Worm (Caenorhabditis elegans) whole organism, L3 larva: ENCODE measurements around the gene W08E12.5.
A peak's percentile ranks its signal among the peaks of the same experiment; 100 is the strongest.

Experiments
- R02D3.7 ChIP-seq: fragments of 150-350 bp; optimal IDR thresholded peaks from 2 replicates; lab custom pipeline; 2014; ENCODE audit warnings: missing biosample characterization, missing genetic modification characterization
- ama-1 ChIP-seq: fragments of 150-350 bp; optimal IDR thresholded peaks from 2 replicates; lab custom pipeline; 2018
- ceh-16 ChIP-seq: sonication (generic microtip); optimal IDR thresholded peaks from 2 replicates; lab custom pipeline; 2017; ENCODE audit warnings: missing biosample characterization, missing genetic modification characterization
- ceh-28 ChIP-seq: fragments of 150-350 bp; optimal IDR thresholded peaks from 2 replicates; lab custom pipeline; 2014; ENCODE audit warnings: missing biosample characterization, missing genetic modification reagents, missing genetic modification characterization
- ceh-82 ChIP-seq: fragments of 150-350 bp; optimal IDR thresholded peaks from 2 replicates; lab custom pipeline; 2014; ENCODE audit warnings: missing biosample characterization, missing genetic modification characterization
- ceh-9 ChIP-seq: sonication (generic microtip); optimal IDR thresholded peaks from 2 replicates; lab custom pipeline; 2018; ENCODE audit warnings: missing biosample characterization, missing genetic modification characterization
- egl-27 ChIP-seq: sonication (generic microtip); optimal IDR thresholded peaks from 4 replicates; lab custom pipeline; 2017; ENCODE audit warnings: missing biosample characterization, missing genetic modification reagents, missing genetic modification characterization
- elt-1 ChIP-seq: fragments of 150-350 bp; optimal IDR thresholded peaks from 2 replicates; lab custom pipeline; 2014; ENCODE audit warnings: missing biosample characterization, missing genetic modification characterization
- elt-2 ChIP-seq: sonication (generic microtip); optimal IDR thresholded peaks from 2 replicates; lab custom pipeline; 2016; ENCODE audit warnings: missing genetic modification reagents, mild to moderate bottlenecking, missing genetic modification characterization, missing compliant biosample characterization
- elt-3 ChIP-seq, 3 experiments: fragments of 150-350 bp in 1 of 3; sonication (generic microtip) in 2 of 3; optimal IDR thresholded peaks; 2 replicates in 2 of 3; 4 replicates in 1 of 3; lab custom pipeline; 2014 to 2017; ENCODE audit warnings: missing biosample characterization in 3 of 3, missing genetic modification characterization in 3 of 3
- eor-1 ChIP-seq, 2 experiments: fragments of 150-350 bp; optimal IDR thresholded peaks; 2 replicates each; lab custom pipeline; 2014 to 2018; ENCODE audit warnings: missing biosample characterization in 2 of 2, missing genetic modification characterization in 2 of 2
- fkh-10 ChIP-seq: sonication (generic microtip); optimal IDR thresholded peaks from 2 replicates; lab custom pipeline; 2017; ENCODE audit warnings: missing biosample characterization, missing genetic modification reagents, missing genetic modification characterization
- fkh-2 ChIP-seq: fragments of 150-350 bp; optimal IDR thresholded peaks from 2 replicates; lab custom pipeline; 2014; ENCODE audit warnings: missing biosample characterization, missing genetic modification reagents, missing genetic modification characterization
- fos-1 ChIP-seq: fragments of 150-350 bp; optimal IDR thresholded peaks from 2 replicates; lab custom pipeline; 2014; ENCODE audit warnings: missing biosample characterization, missing genetic modification characterization
- hmg-11 ChIP-seq: sonication (generic microtip); optimal IDR thresholded peaks from 2 replicates; lab custom pipeline; 2016; ENCODE audit warnings: missing genetic modification characterization, missing compliant biosample characterization
- jun-1 ChIP-seq: fragments of 150-350 bp; optimal IDR thresholded peaks from 2 replicates; lab custom pipeline; 2014; ENCODE audit warnings: missing biosample characterization, missing genetic modification reagents, missing genetic modification characterization
- lin-15B ChIP-seq: fragments of 150-350 bp; optimal IDR thresholded peaks from 2 replicates; lab custom pipeline; 2014; ENCODE audit warnings: missing biosample characterization, missing genetic modification characterization
- lin-39 ChIP-seq: fragments of 150-350 bp; optimal IDR thresholded peaks from 2 replicates; lab custom pipeline; 2018; ENCODE audit warnings: missing biosample characterization, missing genetic modification reagents, missing genetic modification characterization
- mml-1 ChIP-seq: fragments of 150-350 bp; sonication (generic microtip); optimal IDR thresholded peaks from 3 replicates; lab custom pipeline; 2014; ENCODE audit warnings: missing biosample characterization, missing genetic modification characterization
- nfya-1 ChIP-seq: sonication (generic microtip); optimal IDR thresholded peaks from 2 replicates; lab custom pipeline; 2017; ENCODE audit warnings: missing genetic modification characterization, mild to moderate bottlenecking, missing compliant biosample characterization, antibody characterized with exemption, moderate library complexity; ENCODE audit not compliant: insufficient read depth
- nhr-11 ChIP-seq: fragments of 150-350 bp; optimal IDR thresholded peaks from 2 replicates; lab custom pipeline; 2014; ENCODE audit warnings: missing biosample characterization, missing genetic modification characterization
- nhr-12 ChIP-seq: fragments of 150-350 bp; optimal IDR thresholded peaks from 2 replicates; lab custom pipeline; 2014; ENCODE audit warnings: missing biosample characterization, missing genetic modification characterization
- nhr-23 ChIP-seq: fragments of 150-350 bp; optimal IDR thresholded peaks from 2 replicates; lab custom pipeline; 2014; ENCODE audit warnings: missing biosample characterization, missing genetic modification reagents, missing genetic modification characterization
- nhr-237 ChIP-seq: fragments of 150-350 bp; optimal IDR thresholded peaks from 2 replicates; lab custom pipeline; 2014; ENCODE audit warnings: missing biosample characterization, missing genetic modification characterization
- nhr-28 ChIP-seq: fragments of 150-350 bp; optimal IDR thresholded peaks from 2 replicates; lab custom pipeline; 2014; ENCODE audit warnings: missing biosample characterization, missing genetic modification characterization
- nhr-43 ChIP-seq: sonication (generic microtip); optimal IDR thresholded peaks from 2 replicates; lab custom pipeline; 2016; ENCODE audit warnings: mild to moderate bottlenecking, missing genetic modification characterization, missing compliant biosample characterization; ENCODE audit not compliant: poor library complexity, severe bottlenecking
- nhr-76 ChIP-seq: fragments of 150-350 bp; sonication (generic microtip); optimal IDR thresholded peaks from 5 replicates; lab custom pipeline; 2014; ENCODE audit warnings: missing biosample characterization, missing genetic modification characterization
- pha-4 ChIP-seq: fragments of 150-350 bp; optimal IDR thresholded peaks from 2 replicates; lab custom pipeline; 2014; ENCODE audit warnings: missing biosample characterization, missing genetic modification reagents, missing genetic modification characterization
- sea-2 ChIP-seq: fragments of 150-350 bp; sonication (generic microtip); optimal IDR thresholded peaks from 4 replicates; lab custom pipeline; 2014; ENCODE audit warnings: missing biosample characterization, missing genetic modification reagents, missing genetic modification characterization
- tbx-2 ChIP-seq: sonication (generic microtip); optimal IDR thresholded peaks from 2 replicates; lab custom pipeline; 2016; ENCODE audit warnings: mild to moderate bottlenecking, missing genetic modification characterization, missing compliant biosample characterization
- unc-62 ChIP-seq: fragments of 150-350 bp; sonication (generic microtip); optimal IDR thresholded peaks from 4 replicates; lab custom pipeline; 2014; ENCODE audit warnings: missing biosample characterization, missing genetic modification reagents, missing genetic modification characterization
- ztf-11 ChIP-seq: fragments of 150-350 bp; optimal IDR thresholded peaks from 2 replicates; lab custom pipeline; 2014; ENCODE audit warnings: missing biosample characterization, missing genetic modification characterization
- ztf-4 ChIP-seq: fragments of 150-350 bp; optimal IDR thresholded peaks from 2 replicates; lab custom pipeline; 2014; ENCODE audit warnings: missing biosample characterization, missing genetic modification characterization

W08E12.5 gene

DNA sequence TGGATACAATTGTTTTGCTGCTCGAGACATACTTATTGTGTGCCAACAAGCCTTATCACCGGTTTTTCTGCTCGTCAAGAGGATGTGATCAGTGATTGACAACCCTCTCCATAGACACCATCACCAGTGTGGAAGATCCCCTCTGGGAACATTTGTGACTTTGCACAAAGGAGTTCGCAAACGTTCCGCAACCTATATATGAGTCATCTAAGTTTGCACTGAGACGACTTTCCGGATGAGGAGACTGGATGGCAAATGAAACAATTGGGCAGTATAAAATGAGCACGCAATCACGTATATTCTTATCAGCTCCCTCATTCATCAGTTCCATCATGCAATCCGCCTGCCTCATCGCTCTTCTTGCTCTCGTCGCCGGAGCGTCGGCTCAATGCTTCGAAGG lies at the start of gene W08E12.5:
Gene W08E12.5 (plus strand): TSS at position 301 of the 400 bp plus-strand sequence.
- TF ChIP-seq mml-1 (tag; lab: Kevin White, UChicago) (no peak), nfya-1 (tag; lab: Kevin White, UChicago) (no peak), unc-62 (no peak), ama-1 (lab: Kevin White, UChicago) (no peak), lin-15B (tag; lab: Kevin White, UChicago) (no peak), ceh-82 (no peak), fkh-2 (no peak), hmg-11 (tag; lab: Kevin White, UChicago) (no peak), R02D3.7 (tag; lab: Kevin White, UChicago) (no peak), nhr-28 (tag; lab: Kevin White, UChicago) (no peak)

DNA sequence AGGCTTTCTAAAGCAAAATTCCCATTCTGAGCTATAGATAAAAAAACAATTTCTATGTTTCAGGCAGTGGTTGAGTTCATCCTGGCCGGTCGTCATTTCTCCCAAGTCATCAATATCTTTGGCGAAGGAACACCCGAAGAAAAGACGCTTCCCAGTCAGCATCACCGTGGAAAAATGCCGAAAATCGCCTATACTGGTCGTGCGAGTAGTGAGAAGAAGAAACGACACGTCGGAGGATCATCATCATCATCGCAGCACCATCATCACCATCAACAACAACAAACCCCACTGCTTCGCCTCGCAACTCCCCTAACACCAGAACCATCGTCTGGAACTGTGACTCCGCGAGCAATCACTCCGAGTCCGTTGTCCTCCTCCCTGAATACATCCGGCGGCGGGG lies 49.0 kb upstream of the W08E12.5 start:
- TF ChIP-seq fkh-2: no peak
- no peak for TF ChIP-seq ztf-11 (tag; lab: Kevin White, UChicago)
- TF ChIP-seq ceh-16 (tag; lab: Kevin White, UChicago): no peak
- no peak for TF ChIP-seq nfya-1 (tag; lab: Kevin White, UChicago)
- no peak for TF ChIP-seq nhr-43 (tag; lab: Kevin White, UChicago)
- TF ChIP-seq, all 47 proteins: peak for 0

DNA sequence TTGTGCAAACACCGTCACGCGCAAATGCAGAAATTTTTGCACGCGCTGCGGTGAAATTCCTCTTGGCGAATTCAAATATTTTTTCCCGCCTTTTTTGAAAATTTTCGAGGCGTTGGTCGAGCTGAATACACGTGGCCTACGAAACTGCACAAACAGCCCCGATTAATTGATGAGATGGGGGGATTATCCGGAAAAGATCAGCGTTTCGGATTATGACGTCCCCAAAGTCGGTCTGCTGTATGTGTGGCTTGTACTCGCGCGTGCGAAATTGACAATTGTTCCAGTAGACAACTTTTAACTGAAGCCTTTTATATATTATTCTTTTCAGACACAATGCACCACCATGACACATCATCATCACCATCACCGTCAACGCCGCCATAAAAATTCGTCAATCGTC lies 48.5 kb upstream of the W08E12.5 start:
- TF ChIP-seq ceh-16 (tag; lab: Kevin White, UChicago) (no peak), nhr-76 (tag; lab: Kevin White, UChicago) (no peak), jun-1 (tag; lab: Kevin White, UChicago) (no peak), eor-1 (tag; optimal IDR thresholded peaks at IDR 0.05; lab: Kevin White, UChicago) (no peak), nhr-43 (tag; lab: Kevin White, UChicago) (no peak), ceh-9 (tag; lab: Kevin White, UChicago) (no peak), nhr-237 (no peak), egl-27 (tag; lab: Kevin White, UChicago) (no peak), elt-1 (tag; lab: Kevin White, UChicago) (no peak), fos-1 (tag; lab: Kevin White, UChicago) (no peak), elt-3 (tag; optimal IDR thresholded peaks at IDR 0.05; lab: Kevin White, UChicago) (no peak), mml-1 (tag; lab: Kevin White, UChicago) (no peak), fkh-10 (GFP tag; lab: Kevin White, UChicago) (no peak), elt-2 (tag; lab: Kevin White, UChicago) (no peak)

- TF ChIP-seq nhr-28 (tag; lab: Kevin White, UChicago) (no peak), ceh-28 (no peak), lin-39 (tag; lab: Kevin White, UChicago) (no peak), fos-1 (tag; lab: Kevin White, UChicago) (no peak), hmg-11 (tag; lab: Kevin White, UChicago) (no peak), nhr-11 (tag; lab: Kevin White, UChicago) (no peak), tbx-2 (tag; lab: Kevin White, UChicago) (no peak), pha-4 (no peak), nfya-1 (tag; lab: Kevin White, UChicago) (no peak), ceh-9 (tag; lab: Kevin White, UChicago) (no peak), nhr-12 (tag; lab: Kevin White, UChicago) (no peak), sea-2 (GFP tag; lab: Kevin White, UChicago) (no peak), mml-1 (tag; lab: Kevin White, UChicago) (no peak), ztf-4 (tag; lab: Kevin White, UChicago) (no peak)
These were observed 46.1 kb upstream of the W08E12.5 start, which contains the start of gene dmd-9 for ce11 chrIV:3254443-3254842. TSS of gene dmd-9 (minus strand) at chrIV:3254543.

- TF ChIP-seq nhr-43 (tag; lab: Kevin White, UChicago): no peak
- TF ChIP-seq nhr-23: peak; percentile 16
These were observed 43.7 kb upstream of the W08E12.5 start for ce11 chrIV:3256866-3257265.
